Fruit fly (Drosophila melanogaster): ENCODE measurements around the gene PsGEF.

dm6 chrX:2349510-2350227 lies 37.8 kb downstream of the PsGEF start:
- TF ChIP-seq pad (GFP tag; optimal IDR thresholded peaks at IDR 0.05) = no peak
- TF ChIP-seq CG7045 (GFP tag; optimal IDR thresholded peaks at IDR 0.05) = no peak
- TF ChIP-seq cic (GFP tag; optimal IDR thresholded peaks at IDR 0.05) = no peak
- TF ChIP-seq toe (GFP tag; optimal IDR thresholded peaks at IDR 0.05) = no peak
- TF ChIP-seq kay (GFP tag; ENCODE audit: borderline replicate concordance) = no peak
- no peak for TF ChIP-seq Crg-1 (GFP tag; optimal IDR thresholded peaks at IDR 0.05)
- TF ChIP-seq tj (GFP tag; optimal IDR thresholded peaks at IDR 0.05) = no peak
- TF ChIP-seq CG14711 (tag; optimal IDR thresholded peaks at IDR 0.05) = no peak
- TF ChIP-seq ovo (GFP tag; optimal IDR thresholded peaks at IDR 0.05) = no peak
- no peak for TF ChIP-seq cnc (optimal IDR thresholded peaks at IDR 0.05)
- no peak for TF ChIP-seq Hr96 (GFP tag; optimal IDR thresholded peaks at IDR 0.05)
- TF ChIP-seq CG33017 (tag; optimal IDR thresholded peaks at IDR 0.05) = no peak
- TF ChIP-seq Clk (GFP tag; optimal IDR thresholded peaks at IDR 0.05) = no peak
- no peak for TF ChIP-seq CG1620 (GFP tag; optimal IDR thresholded peaks at IDR 0.05)
